Worm (Caenorhabditis elegans) whole organism, early embryonic: Measurements from ENCODE around the gene lfi-1.

ENCODE experiments used
- F13C5.2 ChIP-seq: sonication (generic microtip); optimal IDR thresholded peaks from 2 replicates; lab custom pipeline; 2017; ENCODE audit warnings: mild to moderate bottlenecking, missing genetic modification characterization, inconsistent platforms, missing compliant biosample characterization
- ama-1 ChIP-seq: fragments of 150-350 bp; optimal IDR thresholded peaks from 2 replicates; lab custom pipeline; 2014
- ceh-36 ChIP-seq: sonication (generic microtip); optimal IDR thresholded peaks from 2 replicates; lab custom pipeline; 2016; ENCODE audit warnings: missing genetic modification characterization, inconsistent platforms, missing compliant biosample characterization
- ets-7 ChIP-seq: sonication (generic microtip); optimal IDR thresholded peaks from 2 replicates; lab custom pipeline; 2016; ENCODE audit warnings: missing genotype, missing genetic modification characterization, missing compliant biosample characterization
- hmbx-1 ChIP-seq: sonication (generic microtip); optimal IDR thresholded peaks from 2 replicates; lab custom pipeline; 2016; ENCODE audit warnings: mild to moderate bottlenecking, missing genetic modification characterization, missing compliant biosample characterization
- hmg-4 ChIP-seq: fragments of 200-800 bp; sonication (Bioruptor generic); optimal IDR thresholded peaks from 2 replicates; lab custom pipeline; 2018; ENCODE audit warnings: mild to moderate bottlenecking, missing genetic modification characterization, missing compliant biosample characterization
- hnd-1 ChIP-seq: sonication (generic microtip); optimal IDR thresholded peaks from 2 replicates; lab custom pipeline; 2016; ENCODE audit warnings: missing genetic modification characterization, missing compliant biosample characterization
- pes-1 ChIP-seq: fragments of 200-800 bp; sonication (Bioruptor generic); IDR thresholded peaks from 2 replicates; pipeline ENCODE4 v1.3.6; 2022; ENCODE audit warnings: missing genetic modification reagents, missing genetic modification characterization, missing compliant biosample characterization
- scrt-1 ChIP-seq: fragments of 200-800 bp; sonication (Bioruptor generic); IDR thresholded peaks from 2 replicates; pipeline ENCODE4 v1.3.6; 2022; ENCODE audit warnings: missing genetic modification characterization, missing compliant biosample characterization
- sea-1 ChIP-seq: fragments of 200-800 bp; sonication (Bioruptor generic); conservative IDR thresholded peaks from 2 replicates; pipeline ENCODE4 v1.3.6; 2022; ENCODE audit warnings: missing genetic modification characterization, missing compliant biosample characterization
- tbx-11 ChIP-seq: fragments of 200-800 bp; sonication (Bioruptor generic); IDR thresholded peaks from 2 replicates; pipeline ENCODE4 v1.3.6; 2022; ENCODE audit warnings: missing genetic modification characterization, missing compliant biosample characterization
- tbx-37 ChIP-seq: fragments of 200-800 bp; sonication (Bioruptor generic); conservative IDR thresholded peaks from 2 replicates; pipeline ENCODE4 v1.3.6; 2022; ENCODE audit warnings: missing genetic modification reagents, missing genetic modification characterization, missing compliant biosample characterization
- tra-4 ChIP-seq: sonication (generic microtip); optimal IDR thresholded peaks from 2 replicates; lab custom pipeline; 2017; ENCODE audit warnings: missing genetic modification characterization, missing compliant biosample characterization

DNA sequence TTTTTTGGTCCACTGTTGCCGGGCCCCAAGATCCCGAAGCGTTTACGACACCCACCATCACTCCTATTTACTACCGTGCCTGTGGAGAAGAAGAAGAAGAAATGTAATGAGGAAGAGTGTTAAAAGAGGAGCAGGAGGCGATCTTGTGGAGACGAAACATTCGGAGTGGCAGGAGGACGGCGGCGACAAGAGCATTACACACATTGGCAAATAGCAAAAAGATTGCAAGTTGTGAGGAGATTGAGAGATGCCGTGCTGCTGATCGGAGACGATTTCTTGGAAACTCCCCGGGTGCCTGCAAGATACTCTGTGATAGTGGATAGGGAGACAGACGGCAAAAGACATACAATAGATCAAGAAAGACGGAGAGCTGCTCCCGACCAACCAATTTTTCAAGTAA, 19.4 kb upstream of the lfi-1 start, which contains the start of gene M03F4.4:
- TF ChIP-seq scrt-1 (GFP tag; lab: Robert Waterston, UW) = no peak
- TF ChIP-seq hnd-1 (tag; lab: Kevin White, UChicago) = no peak
- TF ChIP-seq sea-1 (GFP tag; lab: Robert Waterston, UW) = no peak
- TF ChIP-seq ama-1 (lab: Kevin White, UChicago) = no peak
- TF ChIP-seq ets-7 = no peak
- TF ChIP-seq tra-4 (tag; lab: Kevin White, UChicago) = no peak
- no peak for TF ChIP-seq tbx-37 (GFP tag; lab: Robert Waterston, UW)
- no peak for TF ChIP-seq hmbx-1
- TF ChIP-seq F13C5.2 (tag; lab: Kevin White, UChicago) = no peak
- TF ChIP-seq ceh-36 = no peak
- peak; percentile 1 for TF ChIP-seq hmg-4 (GFP tag; lab: Kevin White, UChicago)
- no peak for TF ChIP-seq pes-1 (GFP tag; lab: Robert Waterston, UW)
- TF ChIP-seq tbx-11 = no peak
